Fruit fly (Drosophila melanogaster) whole organism: ENCODE measurements around the gene SC35.

ENCODE experiments used
- CG8478 ChIP-seq: fragments of >200 bp; optimal IDR thresholded peaks from 2 replicates; lab custom pipeline; 2018; ENCODE audit warnings: inconsistent platforms
- pan ChIP-seq: fragments of >200 bp; optimal IDR thresholded peaks from 2 replicates; lab custom pipeline; 2017

DNA sequence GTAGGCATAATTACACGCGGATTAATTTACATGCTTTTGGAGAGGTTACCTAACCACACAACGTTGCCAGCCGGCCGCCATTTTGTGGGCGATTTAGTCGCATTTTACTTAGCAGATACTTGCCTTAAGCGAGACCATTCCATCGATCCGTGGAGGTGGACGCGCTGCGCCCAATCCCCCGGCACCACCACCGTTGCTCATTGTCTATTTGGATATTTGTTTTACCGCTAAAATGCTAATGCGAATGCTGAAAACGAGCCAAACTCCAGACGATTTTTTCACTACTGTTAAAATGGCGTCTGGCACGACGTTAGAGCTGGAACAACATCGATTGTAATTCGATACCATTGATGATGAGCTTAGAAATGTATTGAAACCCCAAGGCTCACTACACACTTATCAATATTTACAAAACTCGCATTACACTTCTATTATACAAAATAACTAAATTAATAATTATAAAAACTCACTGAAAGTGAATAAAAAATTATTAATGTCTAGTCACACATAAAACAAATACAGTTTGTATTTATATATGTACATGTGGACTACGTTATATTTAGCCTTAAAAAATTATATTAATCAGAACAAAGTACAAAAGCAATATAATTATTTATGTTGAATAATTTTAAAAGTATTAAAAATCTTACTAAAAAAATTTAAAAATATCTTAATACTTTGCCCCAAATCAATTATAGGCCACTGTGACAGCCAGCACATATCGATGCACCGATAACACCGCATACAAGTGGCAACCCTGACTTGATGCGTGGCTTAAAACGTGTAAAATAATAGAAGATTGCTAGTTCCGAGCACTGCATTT, 542 bp downstream of the SC35 start, which contains the start of gene eRF3:
- TF ChIP-seq pan (no peak), CG8478 (lab: Kevin White, UChicago) (no peak)
